Fruit fly (Drosophila melanogaster): ENCODE results near the gene CG11417.

Gene CG11417

DNA sequence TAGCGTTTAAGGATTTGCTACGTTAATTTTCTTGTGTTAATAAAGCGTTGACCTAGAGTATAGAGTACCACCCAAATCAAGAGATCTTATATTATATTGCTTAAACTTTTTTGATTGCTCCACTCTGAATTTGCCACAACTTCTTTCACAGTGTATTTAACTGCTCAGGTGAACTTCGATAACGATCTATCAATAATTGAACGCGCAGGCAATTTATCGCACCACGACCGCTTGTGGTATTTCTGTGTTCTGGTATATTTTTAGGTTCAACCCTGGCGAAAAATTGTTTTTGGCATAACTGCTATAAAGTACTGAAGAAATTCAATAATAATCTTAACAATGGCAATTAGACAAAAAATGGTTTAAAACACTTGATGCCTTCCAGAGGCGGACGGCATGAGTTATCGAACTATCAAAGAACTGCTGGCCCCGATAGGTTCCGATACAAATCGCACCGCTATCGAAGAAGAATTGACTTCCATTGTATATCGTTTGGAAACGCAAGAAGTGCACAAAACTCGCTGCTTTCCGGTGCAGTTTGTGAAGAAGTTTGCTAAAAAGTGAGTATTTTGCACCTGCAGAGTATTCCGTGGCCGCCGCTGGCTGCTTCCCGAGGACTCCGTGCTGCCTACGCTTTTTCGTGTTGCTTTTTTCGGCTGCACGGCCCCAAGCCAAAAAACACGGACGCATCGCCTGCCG, 16.4 kb downstream of the CG11417 start, which contains the start of gene ssx (continued):
- TF ChIP-seq CG6854 (GFP tag; optimal IDR thresholded peaks at IDR 0.05) (peak; percentile 3), klu (GFP tag; IDR thresholded peaks at IDR 0.05) (no peak), Chrac-16 (GFP tag; optimal IDR thresholded peaks at IDR 0.05) (peak; percentile 30), CG17829 (tag; optimal IDR thresholded peaks at IDR 0.05) (peak; percentile 26), Dref (GFP tag; IDR thresholded peaks at IDR 0.05) (peak; percentile 78), mld (GFP tag; IDR thresholded peaks at IDR 0.05; ENCODE audit: partially characterized antibody) (peak; percentile 82), CG14860 (GFP tag; IDR thresholded peaks at IDR 0.05; ENCODE audit: partially characterized antibody) (peak; percentile 92), Gug (GFP tag; IDR thresholded peaks at IDR 0.05) (0 out of 4 replicates have a peak, but pooled peaks have one; percentile 23), Mrtf (GFP tag; IDR thresholded peaks at IDR 0.05) (0 out of 3 replicates have a peak, but pooled peaks have one; percentile 23), CG2116 (GFP tag; optimal IDR thresholded peaks at IDR 0.05) (peak; percentile 88), E2f2 (GFP tag; IDR thresholded peaks at IDR 0.05) (peak; percentile 23), CG43689 (GFP tag; IDR thresholded peaks at IDR 0.05) (peak; percentile 50; the same call in 1 of the 2 replicates), CG9932 (GFP tag; IDR thresholded peaks at IDR 0.05) (peak; percentile 43), CG6813 (GFP tag; optimal IDR thresholded peaks at IDR 0.05) (no peak), Six4 (GFP tag; optimal IDR thresholded peaks at IDR 0.05) (no peak), CG34224 (GFP tag; IDR thresholded peaks at IDR 0.05; ENCODE audit: partially characterized antibody) (peak; percentile 86), CG8359 (GFP tag; optimal IDR thresholded peaks at IDR 0.05; ENCODE audit: borderline replicate concordance) (no peak), Rx (GFP tag; IDR thresholded peaks at IDR 0.05) (peak; percentile 44; the same call in 1 of the 2 replicates), Dp (GFP tag; optimal IDR thresholded peaks at IDR 0.05) (peak; percentile 42), ara (GFP tag; IDR thresholded peaks at IDR 0.05) (peak; percentile 61; the same call in 1 of the 2 replicates), crol (GFP tag; IDR thresholded peaks at IDR 0.05) (no peak), chm (GFP tag; IDR thresholded peaks at IDR 0.05) (peak; percentile 34; the same call in 1 of the 2 replicates), CG9437 (GFP tag; optimal IDR thresholded peaks at IDR 0.05) (peak; percentile 1), hkb (optimal IDR thresholded peaks at IDR 0.05) (no peak), hkb (GFP tag; IDR thresholded peaks at IDR 0.05) (peak; percentile 63), CG14965 (GFP tag; optimal IDR thresholded peaks at IDR 0.05; ENCODE audit: borderline replicate concordance) (no peak), Trl (optimal IDR thresholded peaks at IDR 0.05) (no peak), Trl (GFP tag; optimal IDR thresholded peaks at IDR 0.05) (peak; percentile 13), stc (GFP tag; IDR thresholded peaks at IDR 0.05) (peak; percentile 52), dati (GFP tag; IDR thresholded peaks at IDR 0.05) (no peak), ttk (GFP tag; IDR thresholded peaks at IDR 0.05) (peak; percentile 30; the same call in 1 of the 2 replicates), CG32767 (GFP tag; IDR thresholded peaks at IDR 0.05) (0 out of 2 replicates have a peak, but pooled peaks have one; percentile 35), Dll (GFP tag; IDR thresholded peaks at IDR 0.05; ENCODE audit: partially characterized antibody) (peak; percentile 87), unpg (GFP tag; optimal IDR thresholded peaks at IDR 0.05) (peak; percentile 56), CG16863 (GFP tag; optimal IDR thresholded peaks at IDR 0.05) (peak; percentile 41), CG33213 (GFP tag; optimal IDR thresholded peaks at IDR 0.05) (peak; percentile 40), CG5245 (GFP tag; optimal IDR thresholded peaks at IDR 0.05) (no peak), CG9727 (GFP tag; optimal IDR thresholded peaks at IDR 0.05) (peak; percentile 33), rib (GFP tag; IDR thresholded peaks at IDR 0.05) (no peak), CG9609 (GFP tag; optimal IDR thresholded peaks at IDR 0.05) (peak; percentile 9), otp (GFP tag; IDR thresholded peaks at IDR 0.05) (peak; percentile 50; the same call in 1 of the 3 replicates), CG8478 (optimal IDR thresholded peaks at IDR 0.05) (peak; percentile 63), kni (GFP tag; optimal IDR thresholded peaks at IDR 0.05) (no peak), gem (tag; optimal IDR thresholded peaks at IDR 0.05) (no peak), p53 (GFP tag; optimal IDR thresholded peaks at IDR 0.05) (peak; percentile 10), cato (GFP tag; optimal IDR thresholded peaks at IDR 0.05; ENCODE audit: borderline replicate concordance) (no peak), Bteb2 (GFP tag; optimal IDR thresholded peaks at IDR 0.05) (peak; percentile 22), CG14667 (GFP tag; IDR thresholded peaks at IDR 0.05) (no peak), CG32532 (GFP tag; IDR thresholded peaks at IDR 0.05) (peak; percentile 56; the same call in 1 of the 2 replicates), CG6683 (GFP tag; optimal IDR thresholded peaks at IDR 0.05) (no peak)
